Worm (Caenorhabditis elegans) whole organism, L1 larva: Measurements from ENCODE around the gene cdd-2.

Experiments used
- C04F5.9 ChIP-seq: sonication (generic microtip); optimal IDR thresholded peaks from 2 replicates; lab custom pipeline; 2016; ENCODE audit warnings: missing genetic modification characterization, missing compliant biosample characterization
- aha-1 ChIP-seq: fragments of 150-350 bp; optimal IDR thresholded peaks from 2 replicates; lab custom pipeline; 2014; ENCODE audit warnings: missing biosample characterization, missing genetic modification characterization
- ama-1 ChIP-seq: fragments of 150-350 bp; optimal IDR thresholded peaks from 2 replicates; lab custom pipeline; 2014
- blmp-1 ChIP-seq: fragments of 150-350 bp; optimal IDR thresholded peaks from 2 replicates; lab custom pipeline; 2014; ENCODE audit warnings: missing biosample characterization, missing genetic modification characterization
- ceh-63 ChIP-seq: fragments of 200-800 bp; sonication (Bioruptor generic); optimal IDR thresholded peaks from 2 replicates; lab custom pipeline; 2018; ENCODE audit warnings: mild to moderate bottlenecking, missing genetic modification characterization, missing compliant biosample characterization
- ceh-82 ChIP-seq, 3 experiments: fragments of 150-350 bp in 1 of 3; sonication (generic microtip) in 2 of 3; optimal IDR thresholded peaks; 2 replicates each; lab custom pipeline; 2014 to 2017; ENCODE audit warnings: missing biosample characterization in 3 of 3, missing genetic modification characterization in 3 of 3
- ceh-88 ChIP-seq: fragments of 200-800 bp; sonication (Bioruptor generic); IDR thresholded peaks from 2 replicates; pipeline ENCODE4 v1.3.6; 2022; ENCODE audit warnings: missing genetic modification characterization, missing compliant biosample characterization
- dsc-1 ChIP-seq: sonication (generic microtip); optimal IDR thresholded peaks from 2 replicates; lab custom pipeline; 2016; ENCODE audit warnings: mild to moderate bottlenecking, missing genetic modification characterization, missing compliant biosample characterization
- efl-1 ChIP-seq, 4 experiments: fragments of 150-350 bp; optimal IDR thresholded peaks in 3 of 4; peaks in 1 of 4; 1 replicate in 1 of 4; 2 replicates in 3 of 4; lab custom pipeline; 2014; ENCODE audit warnings: missing biosample characterization in 2 of 4, missing genetic modification characterization in 2 of 4, missing genetic modification reagents in 2 of 4
- efl-3 ChIP-seq: fragments of 200-800 bp; sonication (Bioruptor generic); optimal IDR thresholded peaks from 2 replicates; lab custom pipeline; 2018; ENCODE audit warnings: mild to moderate bottlenecking, missing genetic modification characterization, missing compliant biosample characterization
- egl-13 ChIP-seq: sonication (generic microtip); optimal IDR thresholded peaks from 2 replicates; lab custom pipeline; 2016; ENCODE audit warnings: missing genotype, missing genetic modification reagents, missing genetic modification characterization, missing compliant biosample characterization
- egl-27 ChIP-seq, 2 experiments: fragments of 150-350 bp in 1 of 2; sonication (generic microtip); optimal IDR thresholded peaks; 3 replicates each; lab custom pipeline; 2017 to 2018; ENCODE audit warnings: missing biosample characterization in 2 of 2, missing genetic modification characterization in 2 of 2, missing genetic modification reagents in 2 of 2
- fkh-4 ChIP-seq: sonication (generic microtip); optimal IDR thresholded peaks from 2 replicates; lab custom pipeline; 2016; ENCODE audit warnings: missing compliant biosample characterization, missing genetic modification characterization, borderline replicate concordance
- fkh-8 ChIP-seq: sonication (generic microtip); optimal IDR thresholded peaks from 2 replicates; lab custom pipeline; 2016; ENCODE audit warnings: mild to moderate bottlenecking, missing genetic modification characterization, missing compliant biosample characterization
- fos-1 ChIP-seq: fragments of 150-350 bp; optimal IDR thresholded peaks from 2 replicates; lab custom pipeline; 2014; ENCODE audit warnings: missing biosample characterization, missing genetic modification characterization
- grh-1 ChIP-seq: fragments of 200-800 bp; sonication (Bioruptor generic); IDR thresholded peaks from 2 replicates; pipeline ENCODE4 v1.3.6; 2022; ENCODE audit warnings: missing genetic modification reagents, missing genetic modification characterization, missing compliant biosample characterization
- irx-1 ChIP-seq: sonication (generic microtip); optimal IDR thresholded peaks from 2 replicates; lab custom pipeline; 2016; ENCODE audit warnings: missing genetic modification characterization, missing compliant biosample characterization
- jun-1 ChIP-seq: fragments of 150-350 bp; optimal IDR thresholded peaks from 2 replicates; lab custom pipeline; 2014; ENCODE audit warnings: missing biosample characterization, missing genetic modification reagents, missing genetic modification characterization
- lin-14 ChIP-seq: fragments of 200-800 bp; sonication (Bioruptor generic); optimal IDR thresholded peaks from 2 replicates; lab custom pipeline; 2018; ENCODE audit warnings: mild to moderate bottlenecking, missing genetic modification characterization, moderate library complexity, missing compliant biosample characterization
- lin-35 ChIP-seq, 2 experiments: fragments of 150-350 bp; optimal IDR thresholded peaks; 2 replicates each; lab custom pipeline; 2014; ENCODE audit warnings: missing biosample characterization in 2 of 2, missing genetic modification characterization in 2 of 2, missing genetic modification reagents in 2 of 2
- mab-9 ChIP-seq: fragments of 200-800 bp; sonication (Bioruptor generic); IDR thresholded peaks from 2 replicates; pipeline ENCODE4 v1.3.6; 2022; ENCODE audit warnings: missing genetic modification reagents, missing genetic modification characterization, missing compliant biosample characterization
- mef-2 ChIP-seq: fragments of 150-350 bp; optimal IDR thresholded peaks from 2 replicates; lab custom pipeline; 2014; ENCODE audit warnings: missing biosample characterization, missing genetic modification characterization
- mep-1 ChIP-seq: fragments of 150-350 bp; optimal IDR thresholded peaks from 2 replicates; lab custom pipeline; 2014; ENCODE audit warnings: missing biosample characterization, missing genetic modification characterization
- nhr-20 ChIP-seq: sonication (generic microtip); optimal IDR thresholded peaks from 2 replicates; lab custom pipeline; 2016; ENCODE audit warnings: mild to moderate bottlenecking, missing genetic modification characterization, missing compliant biosample characterization
- nhr-28 ChIP-seq: fragments of 150-350 bp; optimal IDR thresholded peaks from 2 replicates; lab custom pipeline; 2014; ENCODE audit warnings: missing biosample characterization, missing genetic modification characterization
- nhr-47 ChIP-seq: sonication (generic microtip); optimal IDR thresholded peaks from 2 replicates; lab custom pipeline; 2016; ENCODE audit warnings: mild to moderate bottlenecking, missing genetic modification characterization, moderate library complexity, missing compliant biosample characterization
- nhr-84 ChIP-seq: sonication (generic microtip); optimal IDR thresholded peaks from 2 replicates; lab custom pipeline; 2017; ENCODE audit warnings: missing biosample characterization, missing genetic modification characterization
- nhr-85 ChIP-seq: sonication (generic microtip); peaks from one replicate; lab custom pipeline; 2016; ENCODE audit warnings: missing genetic modification characterization, inconsistent platforms, missing compliant biosample characterization
- nhr-90 ChIP-seq: sonication (generic microtip); optimal IDR thresholded peaks from 2 replicates; lab custom pipeline; 2016; ENCODE audit warnings: mild to moderate bottlenecking, missing genetic modification characterization, missing compliant biosample characterization; ENCODE audit not compliant: poor library complexity
- pag-3 ChIP-seq: sonication (generic microtip); optimal IDR thresholded peaks from 2 replicates; lab custom pipeline; 2017; ENCODE audit warnings: missing genetic modification characterization, mild to moderate bottlenecking, missing compliant biosample characterization, antibody characterized with exemption, borderline replicate concordance; ENCODE audit not compliant: insufficient read depth
- rnt-1 ChIP-seq: sonication (generic microtip); optimal IDR thresholded peaks from 2 replicates; lab custom pipeline; 2016; ENCODE audit warnings: mild to moderate bottlenecking, missing genetic modification characterization, moderate library complexity, missing compliant biosample characterization
- skn-1 ChIP-seq: fragments of 150-350 bp; optimal IDR thresholded peaks from 2 replicates; lab custom pipeline; 2014; ENCODE audit warnings: missing biosample characterization, missing genetic modification characterization
- snpc-4 ChIP-seq: fragments of 150-350 bp; optimal IDR thresholded peaks from 2 replicates; lab custom pipeline; 2014; ENCODE audit warnings: missing biosample characterization, missing genetic modification characterization
- snu-23 ChIP-seq: sonication (generic microtip); optimal IDR thresholded peaks from 2 replicates; lab custom pipeline; 2016; ENCODE audit warnings: missing genetic modification characterization, missing compliant biosample characterization
- sox-4 ChIP-seq: sonication (generic microtip); optimal IDR thresholded peaks from 2 replicates; lab custom pipeline; 2016; ENCODE audit warnings: missing genetic modification characterization, missing compliant biosample characterization
- sptf-1 ChIP-seq: fragments of 150-350 bp; optimal IDR thresholded peaks from 2 replicates; lab custom pipeline; 2014; ENCODE audit warnings: missing biosample characterization, missing genetic modification characterization
- tbx-2 ChIP-seq: sonication (generic microtip); optimal IDR thresholded peaks from 2 replicates; lab custom pipeline; 2016; ENCODE audit warnings: missing genetic modification characterization, missing compliant biosample characterization
- unc-130 ChIP-seq: fragments of 150-350 bp; optimal IDR thresholded peaks from 2 replicates; lab custom pipeline; 2017; ENCODE audit warnings: missing biosample characterization, missing genetic modification characterization, inconsistent platforms
- unc-30 ChIP-seq: sonication (generic microtip); optimal IDR thresholded peaks from 2 replicates; lab custom pipeline; 2017; ENCODE audit warnings: missing biosample characterization, missing genetic modification characterization
- unc-62 ChIP-seq: fragments of 150-350 bp; optimal IDR thresholded peaks from 2 replicates; lab custom pipeline; 2014; ENCODE audit warnings: missing biosample characterization, missing genetic modification reagents, missing genetic modification characterization
- unc-98 ChIP-seq: fragments of 200-800 bp; sonication (Bioruptor generic); IDR thresholded peaks from 2 replicates; pipeline ENCODE4 v1.3.6; 2022; ENCODE audit warnings: missing genetic modification characterization, missing compliant biosample characterization
- vab-15 ChIP-seq: sonication (generic microtip); optimal IDR thresholded peaks from 2 replicates; lab custom pipeline; 2017; ENCODE audit warnings: missing genotype, mild to moderate bottlenecking, missing genetic modification characterization, missing compliant biosample characterization
- zag-1 ChIP-seq: fragments of 150-350 bp; optimal IDR thresholded peaks from 2 replicates; lab custom pipeline; 2014; ENCODE audit warnings: missing biosample characterization, missing genetic modification characterization
- ztf-4 ChIP-seq: fragments of 150-350 bp; optimal IDR thresholded peaks from 2 replicates; lab custom pipeline; 2014; ENCODE audit warnings: missing biosample characterization, missing genetic modification characterization

The cdd-2 gene

DNA sequence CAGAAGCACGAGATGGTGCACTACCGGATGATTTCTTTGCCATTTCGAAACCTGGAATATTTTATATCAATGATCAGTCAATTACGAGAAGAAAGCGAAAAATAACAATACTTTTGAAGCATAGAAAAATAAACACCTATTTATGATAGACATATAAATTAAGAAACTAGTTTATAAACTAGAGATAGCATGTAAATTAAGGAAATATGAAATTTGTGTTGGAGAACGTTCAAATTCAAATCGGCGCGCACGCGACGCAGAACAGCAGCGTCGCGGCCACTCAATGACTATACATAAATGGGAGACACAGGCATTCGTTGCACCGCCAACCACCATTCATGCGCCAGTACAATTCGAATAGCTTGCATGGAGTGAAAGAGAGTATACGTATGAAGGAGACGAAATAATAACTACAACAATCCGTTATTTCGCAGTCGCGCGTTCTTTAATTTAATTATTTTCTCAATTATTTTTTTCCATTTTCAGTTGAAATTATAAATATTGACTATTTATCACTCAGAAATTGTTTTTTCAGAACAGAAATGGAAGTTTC, 32.4 kb upstream of the cdd-2 start, which contains the start of the genes cec-5 and nol-10 (continued):
- TF ChIP-seq efl-3 (GFP tag; lab: Kevin White, UChicago): no peak
- peak; percentile 73 for TF ChIP-seq tbx-2
- TF ChIP-seq dsc-1 (tag; lab: Kevin White, UChicago): peak; percentile 43
- peak in 1 of 2 experiments; percentile 33 for TF ChIP-seq egl-27 (tag; optimal IDR thresholded peaks at IDR 0.05; lab: Kevin White, UChicago)

DNA sequence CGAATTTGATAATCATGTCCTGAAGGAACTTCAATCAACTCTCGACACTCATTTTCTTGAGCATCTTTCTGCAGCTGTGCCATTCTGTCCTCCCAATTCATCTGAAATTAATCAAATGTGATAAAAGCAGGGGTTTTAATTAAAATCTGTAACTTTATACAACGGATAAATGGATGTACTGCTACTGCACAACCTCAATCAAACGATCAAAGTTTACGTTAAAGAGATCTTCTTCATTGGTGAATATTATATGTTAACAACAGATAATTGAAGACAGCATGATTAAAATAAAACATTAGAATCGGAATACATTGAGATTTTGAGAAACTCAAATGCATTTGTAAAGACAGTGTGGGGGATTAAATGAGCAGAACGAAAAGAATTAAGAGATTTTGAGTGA, 30.6 kb upstream of the cdd-2 start, which contains the start of gene F32E10.5:
F32E10.5 (minus strand) TSS at position 101 of the 400 bp plus-strand sequence.
- TF ChIP-seq irx-1 (no peak), fkh-8 (tag; lab: Kevin White, UChicago) (no peak), sox-4 (tag; lab: Kevin White, UChicago) (no peak), ceh-82 (tag; optimal IDR thresholded peaks at IDR 0.05; lab: Kevin White, UChicago) (no peak), dsc-1 (tag; lab: Kevin White, UChicago) (no peak), ztf-4 (tag; lab: Kevin White, UChicago) (no peak), jun-1 (tag; lab: Kevin White, UChicago) (no peak), unc-98 (no peak), ceh-88 (GFP tag; lab: Robert Waterston, UW) (no peak), unc-62 (GFP tag; lab: Kevin White, UChicago) (no peak), blmp-1 (tag; lab: Kevin White, UChicago) (no peak)

DNA sequence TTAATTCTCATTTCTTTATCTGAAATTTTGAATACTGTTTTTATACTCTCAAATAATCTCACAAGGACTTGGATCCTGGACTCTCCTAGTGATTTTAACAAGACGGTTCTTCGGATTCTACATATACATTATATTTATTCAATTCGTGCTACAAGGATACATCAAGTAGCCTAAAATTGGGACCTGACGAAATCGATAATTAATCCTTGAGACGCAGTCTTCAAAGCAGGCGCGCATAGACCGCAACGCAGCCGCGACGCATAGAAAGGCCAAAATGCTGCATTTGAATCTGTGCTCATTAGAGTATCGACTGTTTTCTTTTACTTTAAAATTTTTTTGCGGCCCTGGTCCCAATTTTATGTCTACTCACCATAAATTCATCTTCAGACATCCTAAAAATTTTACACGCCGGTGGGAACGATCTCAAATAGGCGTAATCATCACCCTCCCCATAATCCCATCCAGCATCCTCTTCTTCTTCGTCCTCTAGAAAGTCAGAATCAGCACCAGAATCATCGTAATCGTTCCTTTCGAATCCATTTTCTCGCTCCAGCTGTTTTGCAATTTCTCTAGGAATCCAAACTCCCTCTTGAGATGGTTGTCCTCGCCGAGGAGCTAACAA, 27.6 kb upstream of the cdd-2 start, which contains the start of gene cec-4:
cec-4 (plus strand) TSS at position 572 of the 622 bp plus-strand sequence.
- TF ChIP-seq unc-62 (GFP tag; lab: Kevin White, UChicago) (no peak), ceh-63 (peak; percentile 8), snpc-4 (tag; lab: Kevin White, UChicago) (no peak), efl-1 (optimal IDR thresholded peaks at IDR 0.05; lab: Kevin White, UChicago) (peak in 1 of 2 experiments; percentile 15), efl-1 (GFP tag; optimal IDR thresholded peaks at IDR 0.05 in 1 of 2; lab: Kevin White, UChicago) (no peak), egl-13 (tag; lab: Kevin White, UChicago) (no peak), tbx-2 (no peak), unc-30 (tag; lab: Kevin White, UChicago) (no peak)

DNA sequence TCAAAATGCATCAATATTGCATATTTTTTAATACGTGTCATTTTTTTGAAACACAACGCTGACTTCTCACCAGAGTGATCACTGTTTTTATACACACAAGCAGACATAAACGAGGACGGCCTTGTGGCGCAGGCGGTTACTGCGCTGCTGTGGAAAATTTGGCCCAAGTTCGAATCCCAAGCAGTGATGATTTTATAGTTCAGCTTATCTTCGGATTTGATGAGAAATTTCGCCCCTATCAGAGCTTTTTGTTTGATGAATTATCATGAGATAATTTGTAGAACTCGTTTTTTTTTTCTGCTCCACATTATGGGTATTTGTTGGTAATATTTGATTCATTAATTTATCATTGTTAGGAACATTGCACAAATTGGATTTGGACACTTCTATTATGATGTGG, 26.3 kb upstream of the cdd-2 start:
- TF ChIP-seq vab-15 (tag; lab: Kevin White, UChicago) (peak; percentile 53), lin-14 (GFP tag; lab: Kevin White, UChicago) (no peak), mab-9 (GFP tag; lab: Robert Waterston, UW) (no peak), mef-2 (tag; lab: Kevin White, UChicago) (no peak), ztf-4 (tag; lab: Kevin White, UChicago) (peak; percentile 54), sptf-1 (tag; lab: Kevin White, UChicago) (no peak), nhr-20 (tag; lab: Kevin White, UChicago) (peak; percentile 59), C04F5.9 (no peak), nhr-85 (tag; lab: Kevin White, UChicago) (no peak), pag-3 (tag; lab: Kevin White, UChicago) (no peak), fos-1 (tag; lab: Kevin White, UChicago) (peak; percentile 54), unc-130 (tag; lab: Kevin White, UChicago) (peak; percentile 70), rnt-1 (tag; lab: Kevin White, UChicago) (peak; percentile 65), aha-1 (tag; lab: Kevin White, UChicago) (no peak), egl-27 (tag; optimal IDR thresholded peaks at IDR 0.05; lab: Kevin White, UChicago) (no peak), lin-35 (GFP tag; optimal IDR thresholded peaks at IDR 0.05; lab: Kevin White, UChicago) (peak; percentile 65 to 75), nhr-90 (tag; lab: Kevin White, UChicago) (peak; percentile 76), fkh-4 (tag; lab: Kevin White, UChicago) (no peak), ama-1 (no peak), unc-30 (tag; lab: Kevin White, UChicago) (no peak), zag-1 (no peak), nhr-28 (no peak), ceh-63 (no peak), mep-1 (tag; lab: Kevin White, UChicago) (peak; percentile 76), efl-1 (optimal IDR thresholded peaks at IDR 0.05; lab: Kevin White, UChicago) (peak; percentile 53 to 60), efl-1 (GFP tag; optimal IDR thresholded peaks at IDR 0.05 in 1 of 2; lab: Kevin White, UChicago) (peak; percentile 52 to 95), grh-1 (GFP tag; lab: Robert Waterston, UW) (peak; percentile 35; the same call in 1 of the 2 replicates), nhr-84 (tag; lab: Kevin White, UChicago) (no peak), nhr-47 (tag; lab: Kevin White, UChicago) (peak; percentile 79), snu-23 (GFP tag; lab: Kevin White, UChicago) (peak; percentile 83), skn-1 (tag; lab: Kevin White, UChicago) (peak; percentile 39)
